Fruit fly (Drosophila melanogaster): ENCODE measurements around the gene nej.
A peak's percentile ranks its signal among the peaks of the same experiment; 100 is the strongest.

- peak; percentile 40 for TF ChIP-seq cic (GFP tag; optimal IDR thresholded peaks at IDR 0.05)
- peak; percentile 33 for TF ChIP-seq kay (GFP tag; ENCODE audit: borderline replicate concordance)
- TF ChIP-seq CG7101 (tag; optimal IDR thresholded peaks at IDR 0.05): peak; percentile 96
- TF ChIP-seq CG33017 (tag; optimal IDR thresholded peaks at IDR 0.05): peak; percentile 87
- peak; percentile 98 for TF ChIP-seq bab1 (GFP tag; optimal IDR thresholded peaks at IDR 0.05)
- TF ChIP-seq CG1620 (GFP tag; optimal IDR thresholded peaks at IDR 0.05): peak; percentile 87
- no peak for TF ChIP-seq cnc (optimal IDR thresholded peaks at IDR 0.05)
- TF ChIP-seq CG12768 (GFP tag; optimal IDR thresholded peaks at IDR 0.05): peak; percentile 86
Observed at dm6 chrX:9687623-9688022, 757 bp upstream of the nej start.
